Worm (Caenorhabditis elegans) whole organism, early embryonic: Measurements from ENCODE around the gene F25H8.2.
"Not testable (repeated sequence)": the region's sequence is repeated elsewhere in the genome, so short reads cannot be mapped to it uniquely, and the experiment has no call there.

Experiments used
- B0310.2 ChIP-seq: sonication (generic microtip); optimal IDR thresholded peaks from 2 replicates; lab custom pipeline; 2016; ENCODE audit warnings: mild to moderate bottlenecking, missing genetic modification characterization, missing compliant biosample characterization
- F13C5.2 ChIP-seq: sonication (generic microtip); optimal IDR thresholded peaks from 2 replicates; lab custom pipeline; 2017; ENCODE audit warnings: mild to moderate bottlenecking, missing genetic modification characterization, inconsistent platforms, missing compliant biosample characterization
- aly-1 ChIP-seq: sonication (generic microtip); optimal IDR thresholded peaks from 2 replicates; lab custom pipeline; 2016; ENCODE audit warnings: missing genetic modification characterization, missing compliant biosample characterization
- ama-1 ChIP-seq: fragments of 150-350 bp; optimal IDR thresholded peaks from 2 replicates; lab custom pipeline; 2014
- ceh-13 ChIP-seq: fragments of 200-800 bp; sonication (Bioruptor generic); optimal IDR thresholded peaks from 2 replicates; lab custom pipeline; 2018; ENCODE audit warnings: mild to moderate bottlenecking, missing genetic modification characterization, missing compliant biosample characterization
- ceh-36 ChIP-seq: sonication (generic microtip); optimal IDR thresholded peaks from 2 replicates; lab custom pipeline; 2016; ENCODE audit warnings: missing genetic modification characterization, inconsistent platforms, missing compliant biosample characterization
- ets-7 ChIP-seq: sonication (generic microtip); optimal IDR thresholded peaks from 2 replicates; lab custom pipeline; 2016; ENCODE audit warnings: missing genotype, missing genetic modification characterization, missing compliant biosample characterization
- flt-1 ChIP-seq: fragments of 200-800 bp; sonication (Bioruptor generic); IDR thresholded peaks from 2 replicates; pipeline ENCODE4 v1.3.6; 2022; ENCODE audit warnings: missing genetic modification characterization, missing compliant biosample characterization
- hmbx-1 ChIP-seq: sonication (generic microtip); optimal IDR thresholded peaks from 2 replicates; lab custom pipeline; 2016; ENCODE audit warnings: mild to moderate bottlenecking, missing genetic modification characterization, missing compliant biosample characterization
- hmg-4 ChIP-seq: fragments of 200-800 bp; sonication (Bioruptor generic); optimal IDR thresholded peaks from 2 replicates; lab custom pipeline; 2018; ENCODE audit warnings: mild to moderate bottlenecking, missing genetic modification characterization, missing compliant biosample characterization
- hnd-1 ChIP-seq: sonication (generic microtip); optimal IDR thresholded peaks from 2 replicates; lab custom pipeline; 2016; ENCODE audit warnings: missing genetic modification characterization, missing compliant biosample characterization
- pes-1 ChIP-seq: fragments of 200-800 bp; sonication (Bioruptor generic); IDR thresholded peaks from 2 replicates; pipeline ENCODE4 v1.3.6; 2022; ENCODE audit warnings: missing genetic modification reagents, missing genetic modification characterization, missing compliant biosample characterization
- scrt-1 ChIP-seq: fragments of 200-800 bp; sonication (Bioruptor generic); IDR thresholded peaks from 2 replicates; pipeline ENCODE4 v1.3.6; 2022; ENCODE audit warnings: missing genetic modification characterization, missing compliant biosample characterization
- sea-1 ChIP-seq: fragments of 200-800 bp; sonication (Bioruptor generic); conservative IDR thresholded peaks from 2 replicates; pipeline ENCODE4 v1.3.6; 2022; ENCODE audit warnings: missing genetic modification characterization, missing compliant biosample characterization
- tbx-11 ChIP-seq: fragments of 200-800 bp; sonication (Bioruptor generic); IDR thresholded peaks from 2 replicates; pipeline ENCODE4 v1.3.6; 2022; ENCODE audit warnings: missing genetic modification characterization, missing compliant biosample characterization
- tbx-37 ChIP-seq: fragments of 200-800 bp; sonication (Bioruptor generic); conservative IDR thresholded peaks from 2 replicates; pipeline ENCODE4 v1.3.6; 2022; ENCODE audit warnings: missing genetic modification reagents, missing genetic modification characterization, missing compliant biosample characterization
- tra-4 ChIP-seq: sonication (generic microtip); optimal IDR thresholded peaks from 2 replicates; lab custom pipeline; 2017; ENCODE audit warnings: missing genetic modification characterization, missing compliant biosample characterization

The F25H8.2 gene

ce11 chrIV:9932055-9932454 lies at the start of gene F25H8.2, which contains the start of gene trmt-10A:
F25H8.2 (plus strand) TSS chrIV:9932235.
trmt-10A (minus strand) TSS chrIV:9932213.
- TF ChIP-seq ceh-36 (tag; lab: Kevin White, UChicago) (no peak), tbx-37 (no peak), hnd-1 (tag; lab: Kevin White, UChicago) (no peak), ceh-13 (GFP tag; lab: Kevin White, UChicago) (no peak), pes-1 (GFP tag; lab: Robert Waterston, UW) (no peak), aly-1 (tag; lab: Kevin White, UChicago) (no peak), tra-4 (no peak), B0310.2 (tag; lab: Kevin White, UChicago) (no peak), scrt-1 (GFP tag; lab: Robert Waterston, UW) (no peak), ama-1 (no peak), hmg-4 (GFP tag; lab: Kevin White, UChicago) (no peak), F13C5.2 (no peak), sea-1 (GFP tag; lab: Robert Waterston, UW) (no peak), ets-7 (tag; lab: Kevin White, UChicago) (no peak), tbx-11 (GFP tag; lab: Robert Waterston, UW) (no peak), flt-1 (no peak), hmbx-1 (tag; lab: Kevin White, UChicago) (no peak)

DNA sequence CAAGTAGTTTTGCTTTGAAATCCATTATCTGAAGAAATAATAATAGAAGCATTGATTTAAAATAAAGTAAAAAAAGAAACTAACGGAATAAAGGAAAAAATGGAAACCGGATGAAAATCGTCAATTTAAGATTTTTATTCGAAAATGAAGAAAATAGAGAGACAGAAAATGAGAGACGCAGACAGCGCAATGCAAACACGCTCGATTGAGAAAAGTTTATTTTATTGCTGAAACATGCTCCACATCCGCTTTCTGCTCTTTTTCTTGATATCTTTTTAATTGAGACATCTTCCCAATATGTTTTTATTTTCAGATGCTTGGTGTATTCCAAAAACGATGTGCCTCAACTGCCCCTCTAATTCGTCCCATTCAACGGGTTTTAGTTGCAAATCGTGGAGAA lies 47.8 kb upstream of the F25H8.2 start, which contains the start of the genes prp-18 and mccc-1:
Gene prp-18 (minus strand): TSS at position 127 of the 400 bp plus-strand sequence.
Gene mccc-1 (plus strand): TSS at position 314 of the 400 bp plus-strand sequence.
- TF ChIP-seq tbx-11 (GFP tag; lab: Robert Waterston, UW) (no peak), aly-1 (tag; lab: Kevin White, UChicago) (no peak), scrt-1 (GFP tag; lab: Robert Waterston, UW) (no peak), pes-1 (GFP tag; lab: Robert Waterston, UW) (no peak), F13C5.2 (no peak), ceh-36 (tag; lab: Kevin White, UChicago) (no peak), ets-7 (tag; lab: Kevin White, UChicago) (no peak), tra-4 (no peak), hnd-1 (tag; lab: Kevin White, UChicago) (no peak), sea-1 (GFP tag; lab: Robert Waterston, UW) (no peak), tbx-37 (no peak), hmg-4 (GFP tag; lab: Kevin White, UChicago) (no peak), hmbx-1 (tag; lab: Kevin White, UChicago) (no peak), ceh-13 (GFP tag; lab: Kevin White, UChicago) (no peak), flt-1 (no peak)

DNA sequence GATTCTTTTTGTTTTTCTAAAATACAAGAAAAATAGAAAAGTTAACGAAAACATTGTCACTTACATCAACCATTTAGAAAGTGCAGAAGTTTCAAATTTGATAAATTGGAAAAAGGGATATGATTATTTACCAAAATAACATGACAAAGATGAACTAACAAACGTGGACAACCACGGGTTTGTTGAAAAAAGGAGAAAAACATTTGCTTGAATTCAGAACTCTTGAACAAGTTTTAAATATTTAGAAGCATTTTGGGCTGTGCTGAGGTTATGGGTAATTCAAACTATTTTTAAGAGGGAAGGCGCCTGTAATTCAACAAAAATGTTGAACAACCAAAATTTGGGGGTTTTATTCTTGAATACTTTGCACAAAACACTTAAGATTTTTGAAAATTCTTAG lies 42.2 kb upstream of the F25H8.2 start, which contains the start of gene ttbk-3:
Gene ttbk-3 (minus strand): TSS at position 101 of the 400 bp plus-strand sequence.
- TF ChIP-seq F13C5.2 (no peak), scrt-1 (GFP tag; lab: Robert Waterston, UW) (no peak), aly-1 (tag; lab: Kevin White, UChicago) (no peak), hmbx-1 (tag; lab: Kevin White, UChicago) (no peak), ama-1 (no peak), tbx-11 (GFP tag; lab: Robert Waterston, UW) (no peak), hmg-4 (GFP tag; lab: Kevin White, UChicago) (no peak), tra-4 (no peak), flt-1 (no peak), tbx-37 (no peak), ets-7 (tag; lab: Kevin White, UChicago) (no peak), B0310.2 (tag; lab: Kevin White, UChicago) (no peak), ceh-36 (tag; lab: Kevin White, UChicago) (no peak), sea-1 (GFP tag; lab: Robert Waterston, UW) (no peak), ceh-13 (GFP tag; lab: Kevin White, UChicago) (no peak), pes-1 (GFP tag; lab: Robert Waterston, UW) (no peak)

DNA sequence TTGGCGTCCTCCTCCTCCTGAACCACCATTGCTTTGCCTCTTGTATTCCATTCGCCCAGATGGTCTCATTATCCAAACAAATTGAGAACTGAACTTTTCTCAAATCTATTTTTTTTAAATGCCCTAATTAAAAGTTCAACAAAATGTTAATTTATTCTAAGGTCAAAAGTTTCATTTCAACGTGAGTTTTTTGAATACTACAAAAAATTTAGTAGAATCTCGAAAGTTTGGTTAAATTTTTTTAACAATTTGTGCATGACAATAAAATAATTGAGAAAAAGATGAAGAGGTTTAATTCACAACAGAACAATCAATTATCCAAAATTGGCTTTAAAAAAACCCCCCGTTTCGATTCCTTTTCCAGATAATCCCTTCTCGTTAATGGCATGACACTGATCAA lies 40.1 kb upstream of the F25H8.2 start, which contains the start of gene F32B6.4:
Gene F32B6.4 (minus strand): TSS at position 101 of the 400 bp plus-strand sequence.
- TF ChIP-seq pes-1 (GFP tag; lab: Robert Waterston, UW): no peak
- TF ChIP-seq flt-1: no peak
- TF ChIP-seq scrt-1 (GFP tag; lab: Robert Waterston, UW): no peak
- TF ChIP-seq ceh-36 (tag; lab: Kevin White, UChicago): no peak
- TF ChIP-seq ets-7 (tag; lab: Kevin White, UChicago): no peak
- TF ChIP-seq F13C5.2: no peak
- TF ChIP-seq B0310.2 (tag; lab: Kevin White, UChicago): no peak
- no peak for TF ChIP-seq hnd-1 (tag; lab: Kevin White, UChicago)
- TF ChIP-seq hmbx-1 (tag; lab: Kevin White, UChicago): no peak

- not testable (repeated sequence) for TF ChIP-seq tbx-11 (GFP tag; lab: Robert Waterston, UW); ceh-13 (GFP tag; lab: Kevin White, UChicago); pes-1 (GFP tag; lab: Robert Waterston, UW)
Measured at ce11 chrIV:9893649-9894048, 38.4 kb upstream of the F25H8.2 start, which contains the start of gene sss-1. sss-1 (minus strand) TSS chrIV:9893749.

DNA sequence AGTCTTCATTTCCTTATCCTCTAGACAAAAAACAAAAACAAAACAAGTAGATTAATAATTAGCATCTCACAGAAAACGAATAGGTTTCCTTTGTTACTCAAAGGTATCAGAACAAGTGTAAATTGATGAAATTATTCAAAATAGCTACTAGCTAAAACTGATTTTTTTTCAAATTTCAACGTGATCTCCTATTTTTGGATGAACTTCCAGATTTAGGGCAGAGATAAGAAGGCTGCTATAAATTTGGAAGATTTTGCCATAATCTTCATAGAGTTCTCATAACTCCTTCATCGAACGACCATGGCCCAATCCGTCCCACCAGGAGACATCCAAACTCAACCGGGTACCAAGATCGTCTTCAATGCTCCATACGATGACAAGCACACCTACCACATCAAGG lies 37.7 kb upstream of the F25H8.2 start, which contains the start of gene msp-77:
Gene msp-77 (plus strand): TSS at position 301 of the 400 bp plus-strand sequence.
- not testable (repeated sequence) for TF ChIP-seq aly-1 (tag; lab: Kevin White, UChicago); ama-1; F13C5.2

DNA sequence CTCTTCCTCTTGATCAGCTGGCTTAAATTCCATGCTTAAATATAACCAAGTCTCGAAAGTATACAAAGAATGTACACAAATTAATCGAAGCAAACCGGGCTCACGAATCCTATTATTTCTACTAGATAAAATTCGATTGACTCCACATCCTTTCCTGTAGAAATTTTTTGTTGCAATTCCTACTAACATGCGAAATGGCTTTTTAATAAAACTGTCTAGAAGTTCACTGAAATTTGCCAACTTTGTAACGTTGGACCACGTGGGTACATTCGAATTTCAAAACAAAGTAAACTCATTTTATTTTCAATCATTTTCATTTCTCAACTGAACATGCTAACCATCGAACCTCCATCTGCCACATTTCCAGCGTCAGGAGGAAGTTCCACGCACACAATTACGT lies 36.9 kb upstream of the F25H8.2 start, which contains the start of gene ssp-32:
Gene ssp-32 (plus strand): TSS at position 301 of the 400 bp plus-strand sequence.
- no peak for TF ChIP-seq sea-1 (GFP tag; lab: Robert Waterston, UW)
- no peak for TF ChIP-seq pes-1 (GFP tag; lab: Robert Waterston, UW)

DNA sequence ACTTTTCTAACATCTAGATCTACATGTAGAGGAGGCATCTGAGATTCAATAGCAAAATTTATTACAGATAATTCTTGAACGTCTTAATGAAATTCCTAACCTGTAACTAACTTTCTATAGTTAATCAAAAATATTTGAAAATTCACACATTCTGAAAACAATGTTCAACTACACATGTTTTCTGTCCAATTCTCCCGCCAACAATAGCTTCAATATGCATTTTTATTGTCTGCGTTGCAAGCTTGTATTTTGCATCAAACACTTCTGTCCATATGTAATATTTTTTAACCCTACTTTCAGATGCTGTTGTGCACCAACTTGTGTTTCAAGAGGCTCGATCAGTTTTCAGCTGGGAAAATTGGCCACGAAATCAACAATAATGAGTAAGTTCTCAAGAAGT lies 33.3 kb upstream of the F25H8.2 start, which contains the start of gene tbc-3:
Gene tbc-3 (plus strand): TSS at position 301 of the 400 bp plus-strand sequence.
- TF ChIP-seq flt-1 (no peak), B0310.2 (tag; lab: Kevin White, UChicago) (no peak), pes-1 (GFP tag; lab: Robert Waterston, UW) (no peak), tbx-11 (GFP tag; lab: Robert Waterston, UW) (no peak), aly-1 (tag; lab: Kevin White, UChicago) (no peak), tbx-37 (no peak), hmbx-1 (tag; lab: Kevin White, UChicago) (no peak), ets-7 (tag; lab: Kevin White, UChicago) (no peak), scrt-1 (GFP tag; lab: Robert Waterston, UW) (no peak), F13C5.2 (no peak), hnd-1 (tag; lab: Kevin White, UChicago) (no peak), tra-4 (no peak), hmg-4 (GFP tag; lab: Kevin White, UChicago) (no peak), ceh-36 (tag; lab: Kevin White, UChicago) (no peak), sea-1 (GFP tag; lab: Robert Waterston, UW) (no peak), ama-1 (no peak), ceh-13 (GFP tag; lab: Kevin White, UChicago) (no peak)
